Worm (Caenorhabditis elegans): ENCODE measurements around the gene memi-1.
A peak's percentile ranks its signal among the peaks of the same experiment; 100 is the strongest.

Gene memi-1

ce11 chrIV:4727935-4728334 lies 32.3 kb downstream of the memi-1 start (continued):
- TF ChIP-seq lin-14 (GFP tag; optimal IDR thresholded peaks at IDR 0.05) (peak; percentile 91), fos-1 (tag; optimal IDR thresholded peaks at IDR 0.05) (peak; percentile 8), unc-98 (GFP tag; IDR thresholded peaks at IDR 0.05) (peak; percentile 99), zip-4 (GFP tag; optimal IDR thresholded peaks at IDR 0.05) (peak; percentile 56), isw-1 (GFP tag; IDR thresholded peaks at IDR 0.05) (peak; percentile 99), grh-1 (GFP tag; IDR thresholded peaks at IDR 0.05) (peak; percentile 99), nhr-90 (tag; optimal IDR thresholded peaks at IDR 0.05; ENCODE audit: poor library complexity) (peak; percentile 94), pax-3 (tag; optimal IDR thresholded peaks at IDR 0.05) (peak; percentile 89), nhr-85 (tag) (peak; percentile 95), tbx-2 (tag; optimal IDR thresholded peaks at IDR 0.05) (peak; percentile 92), nhr-20 (tag; optimal IDR thresholded peaks at IDR 0.05) (peak; percentile 93), efl-1 (optimal IDR thresholded peaks at IDR 0.05) (peak; percentile 76 to 80), efl-1 (GFP tag; optimal IDR thresholded peaks at IDR 0.05 in 1 of 2) (peak; percentile 64 to 97), swsn-7 (tag; optimal IDR thresholded peaks at IDR 0.05) (peak; percentile 90), nhr-19 (GFP tag; conservative IDR thresholded peaks at IDR 0.05) (peak; percentile 100), lir-3 (tag; optimal IDR thresholded peaks at IDR 0.05; ENCODE audit: poor library complexity) (peak; percentile 84), vab-15 (tag; optimal IDR thresholded peaks at IDR 0.05) (peak; percentile 32), fkh-4 (tag; optimal IDR thresholded peaks at IDR 0.05; ENCODE audit: borderline replicate concordance) (peak; percentile 82), blmp-1 (tag; optimal IDR thresholded peaks at IDR 0.05) (peak; percentile 3), snu-23 (GFP tag; optimal IDR thresholded peaks at IDR 0.05) (peak; percentile 89), sox-4 (tag; optimal IDR thresholded peaks at IDR 0.05) (peak; percentile 82), ceh-8 (GFP tag; optimal IDR thresholded peaks at IDR 0.05) (peak; percentile 82), elt-2 (tag; optimal IDR thresholded peaks at IDR 0.05) (peak; percentile 51), mep-1 (tag; optimal IDR thresholded peaks at IDR 0.05) (peak; percentile 63), irx-1 (tag; optimal IDR thresholded peaks at IDR 0.05) (peak; percentile 85), elt-3 (tag; optimal IDR thresholded peaks at IDR 0.05) (peak in 1 of 6 experiments; percentile 61), lin-13 (GFP tag; optimal IDR thresholded peaks at IDR 0.05) (peak; percentile 39), skn-1 (tag; optimal IDR thresholded peaks at IDR 0.05) (peak; percentile 9), nhr-71 (tag; optimal IDR thresholded peaks at IDR 0.05) (peak; percentile 97), nhr-11 (tag; optimal IDR thresholded peaks at IDR 0.05) (peak; percentile 28), ztf-4 (tag; optimal IDR thresholded peaks at IDR 0.05) (peak; percentile 7), egl-13 (tag; optimal IDR thresholded peaks at IDR 0.05) (peak; percentile 84)

ce11 chrIV:4725478-4725920 lies 34.7 kb downstream of the memi-1 start:
- peak; percentile 89 for TF ChIP-seq dsc-1 (tag; optimal IDR thresholded peaks at IDR 0.05)
- peak in 1 of 6 experiments; percentile 14 for TF ChIP-seq elt-3 (tag; optimal IDR thresholded peaks at IDR 0.05)
- TF ChIP-seq pax-3 (tag; optimal IDR thresholded peaks at IDR 0.05) = peak; percentile 87
- TF ChIP-seq jun-1 (tag; optimal IDR thresholded peaks at IDR 0.05) = peak; percentile 35
- peak; percentile 50 for TF ChIP-seq F16B12.6 (tag; optimal IDR thresholded peaks at IDR 0.05)
- TF ChIP-seq nhr-90 (tag; optimal IDR thresholded peaks at IDR 0.05; ENCODE audit: poor library complexity) = peak; percentile 90
- TF ChIP-seq elt-2 (tag; optimal IDR thresholded peaks at IDR 0.05) = peak; percentile 53
- TF ChIP-seq ceh-88 (GFP tag; IDR thresholded peaks at IDR 0.05) = peak; percentile 99
- peak; percentile 100 for TF ChIP-seq mab-9 (GFP tag; IDR thresholded peaks at IDR 0.05)
- peak; percentile 99 for TF ChIP-seq isw-1 (GFP tag; IDR thresholded peaks at IDR 0.05)
- TF ChIP-seq xbp-1 (tag; optimal IDR thresholded peaks at IDR 0.05) = peak; percentile 79
- TF ChIP-seq nhr-20 (tag; optimal IDR thresholded peaks at IDR 0.05) = peak; percentile 83
- peak; percentile 97 for TF ChIP-seq nhr-47 (tag; optimal IDR thresholded peaks at IDR 0.05)
- peak; percentile 65 for TF ChIP-seq nhr-11 (tag; optimal IDR thresholded peaks at IDR 0.05)
- peak; percentile 94 for TF ChIP-seq nhr-71 (tag; optimal IDR thresholded peaks at IDR 0.05)
- peak; percentile 84 for TF ChIP-seq C04F5.9 (tag; optimal IDR thresholded peaks at IDR 0.05)
- peak; percentile 5 for TF ChIP-seq mep-1 (tag; optimal IDR thresholded peaks at IDR 0.05)
- peak; percentile 93 for TF ChIP-seq nhr-85 (tag)
- TF ChIP-seq dpl-1 (GFP tag; optimal IDR thresholded peaks at IDR 0.05) = peak; percentile 47 to 58 (median 50)
- TF ChIP-seq fkh-4 (tag; optimal IDR thresholded peaks at IDR 0.05; ENCODE audit: borderline replicate concordance) = peak; percentile 68
- TF ChIP-seq egl-13 (tag; optimal IDR thresholded peaks at IDR 0.05) = peak; percentile 68
- TF ChIP-seq lin-15B (tag; optimal IDR thresholded peaks at IDR 0.05) = peak; percentile 49
- TF ChIP-seq ceh-8 (GFP tag; optimal IDR thresholded peaks at IDR 0.05) = peak; percentile 68
- TF ChIP-seq lin-13 (GFP tag; optimal IDR thresholded peaks at IDR 0.05) = peak; percentile 1
- TF ChIP-seq fkh-10 (GFP tag; optimal IDR thresholded peaks at IDR 0.05) = peak; percentile 16
- TF ChIP-seq lin-35 (GFP tag; optimal IDR thresholded peaks at IDR 0.05) = peak; percentile 29 to 43
- TF ChIP-seq grh-1 (GFP tag; IDR thresholded peaks at IDR 0.05) = peak; percentile 100
- TF ChIP-seq ceh-90 (tag; optimal IDR thresholded peaks at IDR 0.05) = peak; percentile 66
- TF ChIP-seq irx-1 (tag; optimal IDR thresholded peaks at IDR 0.05) = peak; percentile 84
- TF ChIP-seq sox-4 (tag; optimal IDR thresholded peaks at IDR 0.05) = peak; percentile 81
- peak; percentile 84 for TF ChIP-seq lin-14 (GFP tag; optimal IDR thresholded peaks at IDR 0.05)
- TF ChIP-seq fkh-8 (tag; optimal IDR thresholded peaks at IDR 0.05) = peak; percentile 76
- TF ChIP-seq nhr-19 (GFP tag; conservative IDR thresholded peaks at IDR 0.05) = peak; percentile 99
- TF ChIP-seq efl-1 (optimal IDR thresholded peaks at IDR 0.05) = peak; percentile 69 to 76
- TF ChIP-seq efl-1 (GFP tag; optimal IDR thresholded peaks at IDR 0.05 in 1 of 2) = peak; percentile 50 to 95
- TF ChIP-seq C16A3.4 (tag; optimal IDR thresholded peaks at IDR 0.05) = peak; percentile 3
